Worm (Caenorhabditis elegans): ENCODE results near the gene hpx-2.

- TF ChIP-seq lsy-27 (tag; optimal IDR thresholded peaks at IDR 0.05; ENCODE audit: borderline replicate concordance, insufficient read depth) (no peak), nhr-179 (tag; optimal IDR thresholded peaks at IDR 0.05) (no peak), snpc-4 (GFP tag; optimal IDR thresholded peaks at IDR 0.05) (peak; percentile 65), snpc-4 (tag; optimal IDR thresholded peaks at IDR 0.05) (peak in 2 of 4 experiments; percentile 33 to 65), repo-1 (tag; optimal IDR thresholded peaks at IDR 0.05) (no peak), unc-62 (GFP tag; optimal IDR thresholded peaks at IDR 0.05) (no peak), egl-44 (GFP tag; IDR thresholded peaks at IDR 0.05) (no peak), zfh-2 (GFP tag; conservative IDR thresholded peaks at IDR 0.05) (no peak), zim-3 (tag; optimal IDR thresholded peaks at IDR 0.05) (no peak), hmg-1.2 (GFP tag; IDR thresholded peaks at IDR 0.05) (no peak), tbp1 (GFP tag; optimal IDR thresholded peaks at IDR 0.05) (no peak), sdz-38 (tag; optimal IDR thresholded peaks at IDR 0.05) (no peak), athp-1 (tag; optimal IDR thresholded peaks at IDR 0.05) (no peak)
Measured at ce11 chrV:13818824-13819408, 31.4 kb upstream of the hpx-2 start, which contains the start of gene sel-10.
